Worm (Caenorhabditis elegans): ENCODE results near the gene B0545.4.

DNA sequence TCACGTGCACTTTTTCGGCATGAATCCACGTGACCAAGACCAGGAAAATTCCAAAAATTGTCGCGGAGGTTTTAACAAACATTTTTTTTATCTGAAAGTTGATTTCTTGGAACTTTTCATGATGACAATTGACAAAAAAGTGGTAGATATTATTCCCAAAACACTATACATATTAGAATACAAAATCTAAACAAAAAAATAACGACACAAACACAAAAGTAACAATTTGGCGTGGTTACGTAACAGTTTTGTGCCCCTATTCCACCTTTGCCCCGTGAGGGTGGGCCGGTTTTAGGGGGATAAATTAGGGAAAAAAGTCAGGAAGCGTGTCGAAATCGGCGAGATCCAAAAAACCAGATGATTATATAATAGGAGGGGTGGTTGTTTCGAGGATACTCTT lies 48.6 kb upstream of the B0545.4 start, which contains the start of gene gegf-1:
- TF ChIP-seq ceh-83 (GFP tag; optimal IDR thresholded peaks at IDR 0.05) (no peak), nhr-12 (tag; optimal IDR thresholded peaks at IDR 0.05) (no peak), elt-1 (tag; optimal IDR thresholded peaks at IDR 0.05; ENCODE audit: borderline replicate concordance, insufficient read depth) (no peak), nhr-28 (tag; optimal IDR thresholded peaks at IDR 0.05) (no peak), unc-62 (GFP tag; optimal IDR thresholded peaks at IDR 0.05) (no peak), nhr-237 (tag; optimal IDR thresholded peaks at IDR 0.05) (no peak), mep-1 (tag; optimal IDR thresholded peaks at IDR 0.05) (no peak), lin-32 (GFP tag; optimal IDR thresholded peaks at IDR 0.05) (no peak), pha-4 (tag; optimal IDR thresholded peaks at IDR 0.05) (no peak)

Data from whole organism, mixed stage, embryonic.